Worm (Caenorhabditis elegans) whole organism, L4 larva: ENCODE measurements around the gene agt-1.

Experiments used
- F44E2.7 ChIP-seq: fragments of 200-800 bp; sonication (Bioruptor generic); IDR thresholded peaks from 2 replicates; pipeline ENCODE4 v2.1.2; 2022; ENCODE audit warnings: missing genetic modification characterization, missing compliant biosample characterization
- F49E8.2 ChIP-seq: sonication (generic microtip); optimal IDR thresholded peaks from 2 replicates; lab custom pipeline; 2016; ENCODE audit warnings: missing compliant biosample characterization, mild to moderate bottlenecking, missing genetic modification characterization, borderline replicate concordance
- Y105C5A.15 ChIP-seq: fragments of 200-800 bp; sonication (Bioruptor generic); IDR thresholded peaks from 2 replicates; pipeline ENCODE4 v1.3.6; 2022; ENCODE audit warnings: missing genetic modification characterization, missing compliant biosample characterization
- Y48G9A.11 ChIP-seq: fragments of 200-800 bp; sonication (Bioruptor generic); IDR thresholded peaks from 2 replicates; pipeline ENCODE4 v1.3.6; 2022; ENCODE audit warnings: missing genetic modification reagents, missing genetic modification characterization, missing compliant biosample characterization
- ZK337.2 ChIP-seq: fragments of 200-800 bp; sonication (Bioruptor generic); IDR thresholded peaks from 2 replicates; pipeline ENCODE4 v1.3.6; 2022; ENCODE audit warnings: missing genetic modification reagents, missing genetic modification characterization, missing compliant biosample characterization
- ama-1 ChIP-seq: fragments of 150-350 bp; optimal IDR thresholded peaks from 2 replicates; lab custom pipeline; 2014; ENCODE audit warnings: inconsistent platforms, mixed read lengths
- ceh-20 ChIP-seq: fragments of 200-800 bp; sonication (Bioruptor generic); IDR thresholded peaks from 2 replicates; pipeline ENCODE4 v1.3.6; 2022; ENCODE audit warnings: missing genetic modification reagents, missing genetic modification characterization, missing compliant biosample characterization
- ceh-28 ChIP-seq: fragments of 150-350 bp; optimal IDR thresholded peaks from 2 replicates; lab custom pipeline; 2014; ENCODE audit warnings: missing biosample characterization, missing genetic modification reagents, missing genetic modification characterization
- ctbp-1 ChIP-seq: fragments of 200-800 bp; sonication (Bioruptor generic); IDR thresholded peaks from 2 replicates; pipeline ENCODE4 v1.3.6; 2022; ENCODE audit warnings: missing genetic modification reagents, missing genetic modification characterization, missing compliant biosample characterization
- daf-19 ChIP-seq: fragments of 200-800 bp; sonication (Bioruptor generic); conservative IDR thresholded peaks from 2 replicates; pipeline ENCODE4 v1.3.6; 2022; ENCODE audit warnings: missing genetic modification characterization, missing compliant biosample characterization
- dmd-9 ChIP-seq: fragments of 200-800 bp; sonication (Bioruptor generic); IDR thresholded peaks from 2 replicates; pipeline ENCODE4 v1.3.6; 2022; ENCODE audit warnings: missing genetic modification reagents, missing genetic modification characterization, missing compliant biosample characterization
- dve-1 ChIP-seq: sonication (generic microtip); optimal IDR thresholded peaks from 2 replicates; lab custom pipeline; 2017; ENCODE audit warnings: antibody characterized with exemption, mild to moderate bottlenecking, missing genetic modification characterization, missing compliant biosample characterization; ENCODE audit not compliant: insufficient read depth
- egl-43 ChIP-seq: fragments of 200-800 bp; sonication (Bioruptor generic); IDR thresholded peaks from 2 replicates; pipeline ENCODE4 v1.3.6; 2022; ENCODE audit warnings: missing genetic modification reagents, missing genetic modification characterization, missing compliant biosample characterization
- hlh-11 ChIP-seq: fragments of 200-800 bp; sonication (Bioruptor generic); optimal IDR thresholded peaks from 2 replicates; lab custom pipeline; 2018; ENCODE audit warnings: mild to moderate bottlenecking, missing genetic modification characterization, missing compliant biosample characterization
- hlh-30 ChIP-seq: sonication (generic microtip); optimal IDR thresholded peaks from 2 replicates; lab custom pipeline; 2017; ENCODE audit warnings: antibody characterized with exemption, mild to moderate bottlenecking, missing genetic modification characterization, missing compliant biosample characterization; ENCODE audit not compliant: insufficient read depth
- hmg-1.1 ChIP-seq: fragments of 200-800 bp; sonication (Bioruptor generic); IDR thresholded peaks from 2 replicates; pipeline ENCODE4 v1.3.6; 2022; ENCODE audit warnings: missing genetic modification reagents, missing genetic modification characterization, missing compliant biosample characterization
- jun-1 ChIP-seq: fragments of 150-350 bp; optimal IDR thresholded peaks from 2 replicates; lab custom pipeline; 2014; ENCODE audit warnings: missing biosample characterization, missing genetic modification reagents, missing genetic modification characterization
- lim-7 ChIP-seq: fragments of 200-800 bp; sonication (Bioruptor generic); IDR thresholded peaks from 2 replicates; pipeline ENCODE4 v1.3.6; 2022; ENCODE audit warnings: missing genetic modification characterization, missing compliant biosample characterization
- lin-1 ChIP-seq: fragments of 200-800 bp; sonication (Bioruptor generic); IDR thresholded peaks from 2 replicates; pipeline ENCODE4 v1.3.6; 2022; ENCODE audit warnings: missing genetic modification reagents, missing genetic modification characterization, missing compliant biosample characterization
- lin-15B ChIP-seq: fragments of 150-350 bp; sonication (generic microtip); optimal IDR thresholded peaks from 3 replicates; lab custom pipeline; 2014; ENCODE audit warnings: missing biosample characterization, missing genetic modification characterization
- lin-38 ChIP-seq: fragments of 200-800 bp; sonication (Bioruptor generic); IDR thresholded peaks from 2 replicates; pipeline ENCODE4 v1.3.6; 2022; ENCODE audit warnings: missing genetic modification reagents, missing genetic modification characterization, missing compliant biosample characterization
- lir-3 ChIP-seq: sonication (generic microtip); optimal IDR thresholded peaks from 2 replicates; lab custom pipeline; 2016; ENCODE audit warnings: mild to moderate bottlenecking, missing genetic modification characterization, missing compliant biosample characterization
- lsy-2 ChIP-seq, 2 experiments: fragments of 150-350 bp in 1 of 2; sonication (generic microtip) in 1 of 2; optimal IDR thresholded peaks; 2 replicates each; lab custom pipeline; 2014 to 2017; ENCODE audit warnings: missing biosample characterization in 2 of 2, missing genetic modification characterization in 2 of 2
- mdl-1 ChIP-seq, 2 experiments: fragments of 150-350 bp in 1 of 2; sonication (generic microtip) in 1 of 2; optimal IDR thresholded peaks; 2 replicates each; lab custom pipeline; 2014 to 2017; ENCODE audit warnings: missing biosample characterization in 2 of 2, missing genetic modification characterization in 2 of 2
- mep-1 ChIP-seq: fragments of 150-350 bp; sonication (generic microtip); optimal IDR thresholded peaks from 3 replicates; lab custom pipeline; 2014; ENCODE audit warnings: missing biosample characterization, missing genetic modification characterization
- nhr-10 ChIP-seq: fragments of 150-350 bp; optimal IDR thresholded peaks from 2 replicates; lab custom pipeline; 2014; ENCODE audit warnings: missing biosample characterization, missing genetic modification characterization
- nhr-237 ChIP-seq: sonication (generic microtip); optimal IDR thresholded peaks from 2 replicates; lab custom pipeline; 2017; ENCODE audit warnings: missing biosample characterization, missing genetic modification characterization
- nhr-28 ChIP-seq: fragments of 150-350 bp; optimal IDR thresholded peaks from 2 replicates; lab custom pipeline; 2014; ENCODE audit warnings: missing biosample characterization, missing genetic modification characterization
- nhr-42 ChIP-seq: fragments of 200-800 bp; sonication (Bioruptor generic); IDR thresholded peaks from 2 replicates; pipeline ENCODE4 v1.3.6; 2022; ENCODE audit warnings: missing genetic modification characterization, missing compliant biosample characterization
- nhr-6 ChIP-seq: fragments of 150-350 bp; optimal IDR thresholded peaks from 2 replicates; lab custom pipeline; 2014; ENCODE audit warnings: missing biosample characterization, missing genetic modification characterization
- pha-4 ChIP-seq, 2 experiments: fragments of 150-350 bp in 1 of 2; fragments of 200-800 bp in 1 of 2; sonication (Bioruptor generic) in 1 of 2; IDR thresholded peaks in 1 of 2; optimal IDR thresholded peaks in 1 of 2; 2 replicates each; pipeline versions ENCODE4 v1.3.6 to Lab custom; 2014 to 2022; ENCODE audit warnings: missing genetic modification characterization in 2 of 2, missing genetic modification reagents in 2 of 2, missing biosample characterization in 1 of 2, missing compliant biosample characterization in 1 of 2
- php-3 ChIP-seq: fragments of 200-800 bp; sonication (Bioruptor generic); IDR thresholded peaks from 2 replicates; pipeline ENCODE4 v1.3.6; 2022; ENCODE audit warnings: missing genetic modification reagents, missing genetic modification characterization, missing compliant biosample characterization
- set-16 ChIP-seq: fragments of 200-800 bp; sonication (Bioruptor generic); IDR thresholded peaks from 2 replicates; pipeline ENCODE4 v1.3.6; 2022; ENCODE audit warnings: missing genetic modification reagents, missing genetic modification characterization, missing compliant biosample characterization
- skn-1 ChIP-seq: fragments of 150-350 bp; optimal IDR thresholded peaks from 2 replicates; lab custom pipeline; 2014; ENCODE audit warnings: missing biosample characterization, missing genetic modification characterization
- snpc-1.2 ChIP-seq: fragments of 200-800 bp; sonication (Bioruptor generic); IDR thresholded peaks from 2 replicates; pipeline ENCODE4 v1.3.6; 2022; ENCODE audit warnings: missing genetic modification reagents, missing genetic modification characterization, missing compliant biosample characterization
- spr-1 ChIP-seq: sonication (generic microtip); optimal IDR thresholded peaks from 2 replicates; lab custom pipeline; 2016; ENCODE audit warnings: mild to moderate bottlenecking, missing genetic modification characterization, missing compliant biosample characterization
- spr-3 ChIP-seq: fragments of 200-800 bp; sonication (Bioruptor generic); optimal IDR thresholded peaks from 2 replicates; lab custom pipeline; 2018; ENCODE audit warnings: mild to moderate bottlenecking, missing genetic modification characterization, missing compliant biosample characterization
- unc-130 ChIP-seq: sonication (generic microtip); optimal IDR thresholded peaks from 2 replicates; lab custom pipeline; 2016; ENCODE audit warnings: missing genetic modification reagents, missing genetic modification characterization, missing compliant biosample characterization
- unc-39 ChIP-seq: sonication (generic microtip); optimal IDR thresholded peaks from 2 replicates; lab custom pipeline; 2017; ENCODE audit warnings: missing biosample characterization, missing genetic modification characterization
- unc-62 ChIP-seq, 3 experiments: fragments of 150-350 bp in 1 of 3; sonication (generic microtip); optimal IDR thresholded peaks in 2 of 3; peaks in 1 of 3; 1 replicate in 1 of 3; 2 replicates in 2 of 3; lab custom pipeline; 2014 to 2017; ENCODE audit warnings: missing biosample characterization in 3 of 3, missing genetic modification characterization in 3 of 3, missing genetic modification reagents in 3 of 3, missing genotype in 1 of 3
- vab-7 ChIP-seq: fragments of 200-800 bp; sonication (Bioruptor generic); IDR thresholded peaks from 2 replicates; pipeline ENCODE4 v1.3.6; 2022; ENCODE audit warnings: missing genetic modification reagents, missing genetic modification characterization, missing compliant biosample characterization
- zfp-2 ChIP-seq: sonication (generic microtip); optimal IDR thresholded peaks from 2 replicates; lab custom pipeline; 2016; ENCODE audit warnings: mild to moderate bottlenecking, missing genetic modification characterization, missing compliant biosample characterization
- zip-11 ChIP-seq: fragments of 200-800 bp; sonication (Bioruptor generic); IDR thresholded peaks from 2 replicates; pipeline ENCODE4 v1.3.6; 2022; ENCODE audit warnings: missing genetic modification characterization, missing compliant biosample characterization
- zip-2 ChIP-seq: fragments of 150-350 bp; optimal IDR thresholded peaks from 2 replicates; lab custom pipeline; 2014; ENCODE audit warnings: missing biosample characterization, missing genetic modification characterization
- ztf-11 ChIP-seq: fragments of 150-350 bp; optimal IDR thresholded peaks from 2 replicates; lab custom pipeline; 2014; ENCODE audit warnings: missing biosample characterization, missing genetic modification characterization
- ztf-7 ChIP-seq: fragments of 150-350 bp; optimal IDR thresholded peaks from 2 replicates; lab custom pipeline; 2014; ENCODE audit warnings: missing biosample characterization, missing genetic modification characterization

agt-1 gene

ce11 chrIV:13353143-13353773 lies 16.0 kb downstream of the agt-1 start, which contains the start of the genes rec-8 and mex-5:
Gene rec-8, minus strand, starts transcription at chrIV:13353193.
Gene mex-5, plus strand, starts transcription at chrIV:13353723.
- peak; percentile 91 for TF ChIP-seq unc-130 (GFP tag; lab: Kevin White, UChicago)
- peak; percentile 69 for TF ChIP-seq snpc-1.2 (GFP tag; lab: Robert Waterston, UW)
- TF ChIP-seq unc-62 (GFP tag; optimal IDR thresholded peaks at IDR 0.05 in 1 of 2; lab: Kevin White, UChicago), result peak in 1 of 2 experiments; percentile 70
- no peak for TF ChIP-seq unc-62 (tag; optimal IDR thresholded peaks at IDR 0.05; lab: Kevin White, UChicago)
- no peak for TF ChIP-seq mep-1 (tag; lab: Kevin White, UChicago)
- TF ChIP-seq Y48G9A.11, result 0 out of 2 replicates have a peak, but pooled peaks have one; percentile 8
- TF ChIP-seq nhr-42 (GFP tag; lab: Robert Waterston, UW), result no peak
- no peak for TF ChIP-seq lin-38
- no peak for TF ChIP-seq F44E2.7 (GFP tag; lab: Robert Waterston, UW)
- peak; percentile 22 for TF ChIP-seq F49E8.2 (tag; lab: Kevin White, UChicago)
- TF ChIP-seq spr-1, result no peak
- TF ChIP-seq spr-3, result no peak

DNA sequence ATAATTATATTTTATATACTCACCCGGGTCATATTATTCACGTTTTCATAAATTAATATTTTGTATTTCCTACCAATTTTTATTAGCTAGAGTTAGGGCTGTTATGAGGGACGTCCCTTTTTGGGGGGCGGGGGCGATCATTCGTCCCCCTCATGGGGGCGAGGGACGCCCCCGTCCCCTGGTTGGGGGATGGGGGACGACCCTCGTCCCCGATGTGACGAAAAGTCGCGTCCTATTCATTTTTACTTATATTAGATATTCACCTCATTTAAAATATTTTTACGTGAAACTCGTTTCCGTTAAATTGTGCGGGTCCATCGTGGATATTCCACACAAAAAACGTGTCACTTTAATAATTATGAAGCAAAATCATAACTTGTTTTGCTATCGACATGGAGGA lies 20.6 kb downstream of the agt-1 start, which contains the start of gene W02A2.12:
TSS of gene W02A2.12 (minus strand) at position 240 of the 400 bp plus-strand sequence.
- TF ChIP-seq zip-2 (no peak), snpc-1.2 (GFP tag; lab: Robert Waterston, UW) (no peak), lim-7 (no peak), pha-4 (GFP tag; IDR thresholded peaks at IDR 0.05; lab: Robert Waterston, UW) (peak; percentile 77; the same call in 1 of the 2 replicates), pha-4 (tag; optimal IDR thresholded peaks at IDR 0.05; lab: Kevin White, UChicago) (no peak), lin-38 (peak; percentile 31; the same call in 1 of the 2 replicates), nhr-28 (tag; lab: Kevin White, UChicago) (no peak), set-16 (GFP tag; lab: Robert Waterston, UW) (peak; percentile 78), egl-43 (GFP tag; lab: Robert Waterston, UW) (peak; percentile 44; the same call in 1 of the 2 replicates), vab-7 (GFP tag; lab: Robert Waterston, UW) (no peak), lin-15B (tag; lab: Kevin White, UChicago) (no peak), Y105C5A.15 (GFP tag; lab: Robert Waterston, UW) (0 out of 2 replicates have a peak, but pooled peaks have one; percentile 34), ceh-28 (tag; lab: Kevin White, UChicago) (no peak), nhr-6 (tag; lab: Kevin White, UChicago) (no peak), lin-1 (GFP tag; lab: Robert Waterston, UW) (no peak), Y48G9A.11 (no peak), mdl-1 (tag; optimal IDR thresholded peaks at IDR 0.05; lab: Kevin White, UChicago) (no peak), nhr-237 (tag; lab: Kevin White, UChicago) (no peak), hlh-11 (tag; lab: Kevin White, UChicago) (no peak), skn-1 (tag; lab: Kevin White, UChicago) (no peak), ZK337.2 (no peak), ztf-11 (tag; lab: Kevin White, UChicago) (no peak)
- TF ChIP-seq, all 104 proteins: peak for 5

- TF ChIP-seq hlh-30 (tag; lab: Kevin White, UChicago), result no peak
- TF ChIP-seq ceh-20 (GFP tag; lab: Robert Waterston, UW), result no peak
- TF ChIP-seq lsy-2 (tag; optimal IDR thresholded peaks at IDR 0.05; lab: Kevin White, UChicago), result peak; percentile 11 to 49
- no peak for TF ChIP-seq ztf-7 (tag; lab: Kevin White, UChicago)
- no peak for TF ChIP-seq hmg-1.1 (GFP tag; lab: Robert Waterston, UW)
- TF ChIP-seq php-3 (GFP tag; lab: Robert Waterston, UW), result 0 out of 2 replicates have a peak, but pooled peaks have one; percentile 28
- TF ChIP-seq dmd-9 (GFP tag; lab: Robert Waterston, UW), result no peak
- no peak for TF ChIP-seq zip-11 (GFP tag; lab: Robert Waterston, UW)
- no peak for TF ChIP-seq daf-19 (GFP tag; lab: Robert Waterston, UW)
- TF ChIP-seq lin-15B (tag; lab: Kevin White, UChicago), result no peak
- TF ChIP-seq nhr-10 (tag; lab: Kevin White, UChicago), result no peak
- TF ChIP-seq lir-3 (tag; lab: Kevin White, UChicago), result no peak
- no peak for TF ChIP-seq jun-1
- TF ChIP-seq zfp-2, result no peak
- TF ChIP-seq Y48G9A.11, result no peak
- TF ChIP-seq lin-1 (GFP tag; lab: Robert Waterston, UW), result no peak
- no peak for TF ChIP-seq ama-1 (lab: Kevin White, UChicago)
- TF ChIP-seq dve-1 (tag; lab: Kevin White, UChicago), result peak; percentile 72
- no peak for TF ChIP-seq ctbp-1 (GFP tag; lab: Robert Waterston, UW)
- TF ChIP-seq zip-2, result no peak
- no peak for TF ChIP-seq unc-39
Observed at ce11 chrIV:13347232-13347715, 21.9 kb downstream of the agt-1 start, which contains the start of gene W02A2.9. Gene W02A2.9, plus strand, starts transcription at chrIV:13347665.
